Fruit fly (Drosophila melanogaster) whole organism, wandering third instar larva: ENCODE measurements around the gene CG5399.

Experiments
- N ChIP-seq: fragments of >200 bp; optimal IDR thresholded peaks from 2 replicates; lab custom pipeline; 2018; ENCODE audit warnings: missing biosample characterization, missing external identifiers, missing genetic modification characterization
- Vsx2 ChIP-seq: fragments of 200-300, 225-300 bp; sonication (Bioruptor generic); optimal IDR thresholded peaks from 2 replicates; lab custom pipeline; 2018; ENCODE audit warnings: missing biosample characterization, missing genetic modification characterization; ENCODE audit not compliant: partially characterized antibody
- dsf ChIP-seq: sonication (Bioruptor generic); optimal IDR thresholded peaks from 2 replicates; lab custom pipeline; 2016; ENCODE audit warnings: missing biosample characterization, missing genetic modification characterization, borderline replicate concordance
- rgr ChIP-seq: fragments of 200-800 bp; sonication (Bioruptor generic); optimal IDR thresholded peaks from 3 replicates; lab custom pipeline; 2016; ENCODE audit warnings: missing biosample characterization, mild to moderate bottlenecking, missing genetic modification characterization
- sage ChIP-seq: fragments of 200-800 bp; sonication (Bioruptor generic); optimal IDR thresholded peaks from 2 replicates; lab custom pipeline; 2016; ENCODE audit warnings: missing biosample characterization, mild to moderate bottlenecking, missing genetic modification characterization

- TF ChIP-seq rgr (GFP tag; lab: Kevin White, UChicago) (no peak), Vsx2 (GFP tag; lab: Kevin White, UChicago) (no peak), N (GFP tag; lab: Kevin White, UChicago) (no peak), sage (GFP tag; lab: Kevin White, UChicago) (no peak), dsf (no peak)
Observed at dm6 chr3R:15653768-15654387, 41.2 kb upstream of the CG5399 start.
